Fruit fly (Drosophila melanogaster) whole organism, pupa: Measurements from ENCODE around the gene CG13075.

Experiments used
- CG10348 ChIP-seq: fragments of 200-800 bp; sonication (Bioruptor generic); IDR thresholded peaks from 2 replicates; pipeline ENCODE4 v1.3.6; 2022; ENCODE audit warnings: missing biosample characterization, missing genetic modification characterization
- CG12605 ChIP-seq: fragments of 200-800 bp; sonication (Bioruptor generic); IDR thresholded peaks from 2 replicates; pipeline ENCODE4 v1.3.6; 2022; ENCODE audit warnings: missing biosample characterization, missing genetic modification characterization
- CG13204 ChIP-seq: fragments of 200-800 bp; sonication (Bioruptor generic); optimal IDR thresholded peaks from 2 replicates; lab custom pipeline; 2018; ENCODE audit warnings: missing biosample characterization, mild to moderate bottlenecking, missing genetic modification characterization, moderate library complexity
- CG14655 ChIP-seq: fragments of 200-800 bp; sonication (Bioruptor generic); optimal IDR thresholded peaks from 3 replicates; lab custom pipeline; 2017; ENCODE audit warnings: mild to moderate bottlenecking, missing biosample characterization, missing genetic modification reagents, missing genetic modification characterization
- CG15710 ChIP-seq: fragments of 200-800 bp; sonication (Bioruptor generic); optimal IDR thresholded peaks from 2 replicates; lab custom pipeline; 2018; ENCODE audit warnings: missing biosample characterization, mild to moderate bottlenecking, missing genetic modification characterization, moderate library complexity
- CG17806 ChIP-seq: fragments of 200-800 bp; sonication (Bioruptor generic); optimal IDR thresholded peaks from 2 replicates; lab custom pipeline; 2018; ENCODE audit warnings: missing biosample characterization, mild to moderate bottlenecking, missing genetic modification characterization, moderate library complexity
- CG32121 ChIP-seq: fragments of 200-800 bp; sonication (Bioruptor generic); IDR thresholded peaks from 2 replicates; pipeline ENCODE4 v1.3.6; 2022; ENCODE audit warnings: missing biosample characterization, missing genetic modification characterization
- CG34367 ChIP-seq: fragments of 200-800 bp; sonication (Bioruptor generic); optimal IDR thresholded peaks from 2 replicates; lab custom pipeline; 2018; ENCODE audit warnings: missing biosample characterization, mild to moderate bottlenecking, missing genetic modification characterization
- CG4496 ChIP-seq: fragments of 200-800 bp; sonication (Bioruptor generic); IDR thresholded peaks from 3 replicates; pipeline ENCODE4 v1.3.6; 2022; ENCODE audit warnings: missing biosample characterization, missing genetic modification characterization
- CG8159 ChIP-seq: fragments of 200-800 bp; sonication (Bioruptor generic); optimal IDR thresholded peaks from 3 replicates; lab custom pipeline; 2018; ENCODE audit warnings: missing biosample characterization, mild to moderate bottlenecking, missing genetic modification characterization, moderate library complexity
- CG8301 ChIP-seq: fragments of 200-800 bp; sonication (Bioruptor generic); optimal IDR thresholded peaks from 2 replicates; lab custom pipeline; 2018; ENCODE audit warnings: missing biosample characterization, mild to moderate bottlenecking, missing genetic modification characterization
- CG9948 ChIP-seq: fragments of 200-800 bp; sonication (Bioruptor generic); optimal IDR thresholded peaks from 2 replicates; lab custom pipeline; 2018; ENCODE audit warnings: missing biosample characterization, mild to moderate bottlenecking, missing genetic modification characterization, moderate library complexity
- D1 ChIP-seq: fragments of 200-800 bp; sonication (Bioruptor generic); optimal IDR thresholded peaks from 2 replicates; lab custom pipeline; 2018; ENCODE audit warnings: missing biosample characterization, mild to moderate bottlenecking, missing genetic modification characterization, moderate library complexity
- EcR ChIP-seq: fragments of 200-800 bp; sonication (Bioruptor generic); optimal IDR thresholded peaks from 3 replicates; lab custom pipeline; 2019; ENCODE audit warnings: missing biosample characterization, missing genetic modification characterization, mild to moderate bottlenecking, moderate library complexity, missing genetic modification reagents
- Ets98B ChIP-seq: fragments of 200-800 bp; sonication (Bioruptor generic); IDR thresholded peaks from 2 replicates; pipeline ENCODE4 v1.3.6; 2022; ENCODE audit warnings: missing biosample characterization, missing genetic modification characterization
- Pif1A ChIP-seq: fragments of 200-800 bp; sonication (Bioruptor generic); optimal IDR thresholded peaks from 3 replicates; lab custom pipeline; 2016; ENCODE audit warnings: missing biosample characterization, missing genetic modification characterization
- Pif1B ChIP-seq: fragments of 200-800 bp; sonication (Bioruptor generic); optimal IDR thresholded peaks from 3 replicates; lab custom pipeline; 2016; ENCODE audit warnings: missing biosample characterization, missing genetic modification characterization
- Snoo ChIP-seq: fragments of 200-800 bp; sonication (Bioruptor generic); optimal IDR thresholded peaks from 3 replicates; lab custom pipeline; 2017; ENCODE audit warnings: missing biosample characterization, mild to moderate bottlenecking, missing genetic modification characterization, inconsistent platforms
- fd96Ca ChIP-seq: fragments of 200-800 bp; sonication (Bioruptor generic); IDR thresholded peaks from 3 replicates; pipeline ENCODE4 v1.3.6; 2022; ENCODE audit warnings: missing biosample characterization, missing genetic modification characterization
- gl ChIP-seq: fragments of 200-800 bp; sonication (Bioruptor generic); optimal IDR thresholded peaks from 2 replicates; lab custom pipeline; 2018; ENCODE audit warnings: missing biosample characterization, mild to moderate bottlenecking, missing genetic modification characterization
- rn ChIP-seq: fragments of 200-800 bp; sonication (Bioruptor generic); IDR thresholded peaks from 2 replicates; pipeline ENCODE4 v1.3.6; 2022; ENCODE audit warnings: missing biosample characterization, missing genetic modification characterization

Gene CG13075

DNA sequence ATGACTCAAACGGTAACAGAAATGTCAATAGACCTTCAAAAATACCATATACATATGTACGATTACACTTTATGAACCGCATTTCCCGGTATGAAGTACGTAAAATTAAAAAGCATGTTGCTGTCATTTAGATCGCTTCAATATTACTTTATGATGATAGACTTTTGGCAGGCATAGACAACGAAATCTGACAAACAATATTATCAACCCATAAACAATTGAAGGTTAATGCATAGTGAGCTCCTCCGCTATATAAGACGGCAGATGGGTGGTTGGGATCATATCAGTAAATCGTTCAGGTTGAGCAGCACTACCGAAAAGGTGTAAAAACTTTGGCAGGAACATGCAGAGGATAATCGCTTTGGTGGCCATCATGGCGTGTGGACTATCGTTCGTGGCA, at the start of gene CG13075:
TSS of gene CG13075 (plus strand) at position 301 of the 400 bp plus-strand sequence.
- TF ChIP-seq fd96Ca (no peak), CG12605 (GFP tag; lab: Robert Waterston, UW) (no peak), CG32121 (GFP tag; lab: Robert Waterston, UW) (no peak)

DNA sequence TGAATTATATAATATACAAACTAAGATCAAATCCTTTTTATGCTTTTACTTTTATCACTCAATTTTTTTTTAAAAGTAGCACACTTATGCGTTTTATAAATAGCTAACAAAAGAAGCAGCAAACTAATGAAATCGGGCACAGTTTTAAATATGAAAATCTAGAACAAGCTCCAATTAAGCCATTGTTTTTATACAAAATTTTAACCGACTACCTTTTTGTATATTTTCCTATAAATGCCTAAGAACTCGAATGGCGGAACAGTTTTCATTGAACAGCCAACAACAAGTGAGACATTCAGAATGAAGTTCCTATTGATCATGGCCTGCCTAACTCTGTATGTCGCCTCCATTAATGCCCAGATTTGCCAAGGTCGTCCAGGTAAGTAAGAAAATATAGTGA, 49.6 kb upstream of the CG13075 start, which contains the start of gene CG42538:
TSS of gene CG42538 (plus strand) at position 301 of the 400 bp plus-strand sequence.
- TF ChIP-seq Snoo (tag; lab: Kevin White, UChicago) (no peak), Ets98B (GFP tag; lab: Robert Waterston, UW) (no peak), D1 (tag; lab: Kevin White, UChicago) (no peak), fd96Ca (no peak), CG10348 (GFP tag; lab: Robert Waterston, UW) (no peak)

DNA sequence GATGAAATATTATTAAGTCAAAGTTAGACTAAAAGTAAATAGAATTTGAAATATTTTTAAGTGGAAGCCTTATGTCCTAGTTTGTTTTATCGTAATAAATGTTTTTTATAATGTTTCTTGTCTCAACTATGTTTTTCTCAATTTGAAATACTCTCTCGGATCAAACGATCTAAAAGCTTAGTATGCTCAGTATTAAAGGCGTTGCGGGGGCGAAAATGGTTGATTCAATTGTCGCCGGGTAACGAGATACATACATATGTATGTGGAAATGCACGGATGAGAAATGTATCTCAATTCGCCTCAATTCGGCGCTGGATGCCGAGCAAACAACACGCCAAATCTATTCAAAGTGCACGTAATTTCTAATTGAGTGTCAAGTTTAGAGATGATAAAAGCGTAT, 48.6 kb upstream of the CG13075 start, which contains the start of gene CG5895:
TSS of gene CG5895 (plus strand) at position 301 of the 400 bp plus-strand sequence.
- TF ChIP-seq CG15710 (tag; lab: Kevin White, UChicago) (no peak), CG4496 (GFP tag; lab: Robert Waterston, UW) (no peak), CG14655 (GFP tag; lab: Kevin White, UChicago) (no peak), CG12605 (GFP tag; lab: Robert Waterston, UW) (no peak), Pif1B (no peak), CG8301 (no peak), D1 (tag; lab: Kevin White, UChicago) (no peak)

DNA sequence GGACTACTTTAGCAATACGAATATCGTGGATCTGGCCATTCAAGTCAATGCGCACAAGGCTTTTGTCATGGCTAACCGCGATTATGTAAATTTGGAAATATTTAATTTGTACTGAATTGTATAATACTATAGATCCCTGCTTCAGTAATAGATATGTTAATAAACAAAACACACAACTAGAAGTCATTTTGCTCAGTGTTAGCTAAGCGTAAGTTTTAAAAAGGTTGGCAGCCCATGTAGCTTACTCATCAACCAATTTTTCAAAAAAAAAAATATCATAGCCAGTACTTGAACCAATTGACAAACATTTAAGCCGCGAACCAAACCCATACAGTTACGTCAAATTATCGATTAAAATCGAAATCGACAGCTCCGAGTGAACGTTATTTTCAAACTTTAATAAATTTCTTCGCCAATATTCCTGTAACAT, 46.7 kb upstream of the CG13075 start:
- no peak for TF ChIP-seq EcR (GFP tag; lab: Kevin White, UChicago)
- peak; percentile 57; the same call in 1 of the 2 replicates for TF ChIP-seq rn (GFP tag; lab: Robert Waterston, UW)
- peak; percentile 61 for TF ChIP-seq D1 (tag; lab: Kevin White, UChicago)
- peak; percentile 8 for TF ChIP-seq CG13204
- peak; percentile 62 for TF ChIP-seq CG9948 (tag; lab: Kevin White, UChicago)
- TF ChIP-seq CG15710 (tag; lab: Kevin White, UChicago), result peak; percentile 65
- TF ChIP-seq Pif1A (GFP tag; lab: Kevin White, UChicago), result peak; percentile 82
- TF ChIP-seq CG12605 (GFP tag; lab: Robert Waterston, UW), result peak; percentile 86
- peak; percentile 90 for TF ChIP-seq Ets98B (GFP tag; lab: Robert Waterston, UW)
- peak; percentile 90 for TF ChIP-seq CG4496 (GFP tag; lab: Robert Waterston, UW)
- TF ChIP-seq CG8159, result peak; percentile 70
- TF ChIP-seq CG8301, result peak; percentile 80
- no peak for TF ChIP-seq CG10348 (GFP tag; lab: Robert Waterston, UW)
- peak; percentile 70 for TF ChIP-seq CG17806 (tag; lab: Kevin White, UChicago)
- TF ChIP-seq gl (tag; lab: Kevin White, UChicago), result peak; percentile 59
- TF ChIP-seq fd96Ca, result peak; percentile 80
- TF ChIP-seq Pif1B, result peak; percentile 49
- TF ChIP-seq CG32121 (GFP tag; lab: Robert Waterston, UW), result peak; percentile 70
- TF ChIP-seq Snoo (tag; lab: Kevin White, UChicago), result peak; percentile 75
- TF ChIP-seq CG34367 (tag; lab: Kevin White, UChicago), result peak; percentile 65
- TF ChIP-seq CG14655 (GFP tag; lab: Kevin White, UChicago), result peak; percentile 76

DNA sequence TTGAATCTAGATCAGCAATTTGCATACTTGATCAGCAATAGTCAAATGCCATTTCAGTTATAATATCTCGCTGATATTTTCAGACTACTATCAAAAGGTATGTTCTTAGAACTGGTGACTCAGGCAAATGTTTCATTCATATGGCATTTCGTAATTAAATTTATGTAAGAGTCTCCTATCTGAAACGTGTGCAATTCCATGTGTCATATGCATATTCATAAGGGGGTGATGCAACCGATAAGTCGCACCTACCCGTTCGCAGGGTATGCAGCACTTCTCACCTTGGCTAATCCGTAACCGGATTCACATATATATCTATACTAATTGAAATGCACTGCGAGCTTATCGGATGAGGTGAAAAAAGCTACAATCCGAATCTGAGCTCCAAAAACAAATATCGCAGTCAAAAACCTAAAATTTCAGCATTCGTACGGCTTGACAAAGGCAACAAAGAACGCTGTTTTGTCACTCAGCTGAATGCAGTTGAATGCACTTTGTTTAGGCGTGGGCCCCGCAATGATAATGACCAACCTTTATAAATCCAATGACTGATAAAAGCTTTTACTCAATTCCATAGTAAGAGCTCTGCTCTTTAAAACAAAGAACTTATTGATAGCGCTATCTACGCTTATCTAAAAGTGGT, 46.0 kb upstream of the CG13075 start:
- TF ChIP-seq CG17806 (tag; lab: Kevin White, UChicago), result peak; percentile 17
- TF ChIP-seq Snoo (tag; lab: Kevin White, UChicago), result peak; percentile 17
- no peak for TF ChIP-seq CG10348 (GFP tag; lab: Robert Waterston, UW)
- TF ChIP-seq CG9948 (tag; lab: Kevin White, UChicago), result no peak
- peak; percentile 79 for TF ChIP-seq Ets98B (GFP tag; lab: Robert Waterston, UW)
- TF ChIP-seq CG15710 (tag; lab: Kevin White, UChicago), result peak; percentile 4
- TF ChIP-seq CG14655 (GFP tag; lab: Kevin White, UChicago), result peak; percentile 31
- no peak for TF ChIP-seq D1 (tag; lab: Kevin White, UChicago)
- TF ChIP-seq CG8159, result no peak
- TF ChIP-seq CG13204, result no peak
- peak; percentile 15 for TF ChIP-seq gl (tag; lab: Kevin White, UChicago)
- TF ChIP-seq rn (GFP tag; lab: Robert Waterston, UW), result no peak
- TF ChIP-seq CG34367 (tag; lab: Kevin White, UChicago), result no peak
- peak; percentile 4 for TF ChIP-seq Pif1B
- TF ChIP-seq CG8301, result peak; percentile 40
- TF ChIP-seq CG12605 (GFP tag; lab: Robert Waterston, UW), result peak; percentile 59
- peak; percentile 53 for TF ChIP-seq Pif1A (GFP tag; lab: Kevin White, UChicago)
- TF ChIP-seq EcR (GFP tag; lab: Kevin White, UChicago), result peak; percentile 95
- TF ChIP-seq fd96Ca, result peak; percentile 72; the same call in 2 of the 3 replicates
- peak; percentile 76 for TF ChIP-seq CG4496 (GFP tag; lab: Robert Waterston, UW)
- TF ChIP-seq CG32121 (GFP tag; lab: Robert Waterston, UW), result peak; percentile 60
- TF ChIP-seq, all 21 proteins: peak for 14

DNA sequence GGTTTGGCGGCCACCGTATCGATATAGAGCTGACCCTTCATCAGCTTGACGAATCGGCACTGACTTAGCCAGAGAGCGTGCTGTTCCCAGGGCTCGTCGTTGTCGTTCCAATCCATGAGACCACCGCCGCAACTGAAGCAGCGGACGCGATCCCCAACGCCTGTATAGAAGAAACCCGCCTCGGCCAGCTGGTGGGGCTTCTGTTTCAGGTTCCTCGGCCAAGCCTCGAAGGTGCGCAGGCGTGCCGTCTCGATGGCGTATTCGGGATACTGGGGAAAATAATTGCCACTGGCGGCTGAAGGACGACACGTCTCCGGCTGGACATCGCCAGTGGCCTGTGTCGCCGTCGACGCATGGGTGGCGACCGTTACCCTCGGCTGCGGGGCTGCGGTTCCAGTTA, 44.7 kb upstream of the CG13075 start:
- TF ChIP-seq CG10348 (GFP tag; lab: Robert Waterston, UW) (no peak), Pif1A (GFP tag; lab: Kevin White, UChicago) (no peak), CG17806 (tag; lab: Kevin White, UChicago) (no peak), CG8301 (no peak), CG4496 (GFP tag; lab: Robert Waterston, UW) (no peak), CG13204 (no peak), fd96Ca (no peak), CG32121 (GFP tag; lab: Robert Waterston, UW) (no peak), CG8159 (no peak), CG15710 (tag; lab: Kevin White, UChicago) (no peak), Snoo (tag; lab: Kevin White, UChicago) (no peak), Ets98B (GFP tag; lab: Robert Waterston, UW) (no peak), CG14655 (GFP tag; lab: Kevin White, UChicago) (no peak), CG12605 (GFP tag; lab: Robert Waterston, UW) (no peak), CG34367 (tag; lab: Kevin White, UChicago) (no peak), Pif1B (no peak), CG9948 (tag; lab: Kevin White, UChicago) (no peak)
